Worm (Caenorhabditis elegans) whole organism, early embryonic: ENCODE data around the gene C02E7.10.

ENCODE experiments used
- ama-1 ChIP-seq: fragments of 150-350 bp; optimal IDR thresholded peaks from 2 replicates; lab custom pipeline; 2014
- ceh-13 ChIP-seq: fragments of 200-800 bp; sonication (Bioruptor generic); optimal IDR thresholded peaks from 2 replicates; lab custom pipeline; 2018; ENCODE audit warnings: mild to moderate bottlenecking, missing genetic modification characterization, missing compliant biosample characterization
- flt-1 ChIP-seq: fragments of 200-800 bp; sonication (Bioruptor generic); IDR thresholded peaks from 2 replicates; pipeline ENCODE4 v1.3.6; 2022; ENCODE audit warnings: missing genetic modification characterization, missing compliant biosample characterization
- hnd-1 ChIP-seq: sonication (generic microtip); optimal IDR thresholded peaks from 2 replicates; lab custom pipeline; 2016; ENCODE audit warnings: missing genetic modification characterization, missing compliant biosample characterization

DNA sequence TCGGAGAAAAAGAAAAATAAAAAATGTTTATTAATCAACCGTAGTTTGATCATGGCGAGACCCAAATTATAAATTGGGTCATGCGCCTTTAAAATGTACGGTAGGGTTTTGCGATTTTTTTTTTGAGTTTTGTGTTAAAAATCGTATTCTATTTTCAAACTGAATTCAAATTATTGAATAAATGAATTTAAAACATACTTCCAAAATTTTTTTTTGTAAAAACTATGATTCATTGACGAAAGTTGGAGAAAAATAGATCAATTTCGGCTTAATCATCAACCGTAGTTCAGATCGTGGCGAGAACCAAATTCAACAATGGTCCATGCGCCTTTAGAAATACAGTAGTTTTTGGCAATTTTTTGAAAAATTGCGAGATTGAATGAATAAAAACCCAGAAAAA is 30.8 kb upstream of the C02E7.10 start:
- TF ChIP-seq ama-1 (no peak), ceh-13 (GFP tag; lab: Kevin White, UChicago) (no peak), hnd-1 (no peak), flt-1 (GFP tag; lab: Robert Waterston, UW) (no peak)
